Worm (Caenorhabditis elegans) whole organism, L3 larva: ENCODE data around the gene srd-50.

Experiments used
- R02D3.7 ChIP-seq: fragments of 150-350 bp; optimal IDR thresholded peaks from 2 replicates; lab custom pipeline; 2014; ENCODE audit warnings: missing biosample characterization, missing genetic modification characterization
- aly-2 ChIP-seq: fragments of 150-350 bp; optimal IDR thresholded peaks from 2 replicates; lab custom pipeline; 2014; ENCODE audit warnings: missing biosample characterization, missing genetic modification characterization
- ama-1 ChIP-seq: fragments of 150-350 bp; optimal IDR thresholded peaks from 2 replicates; lab custom pipeline; 2018
- ceh-28 ChIP-seq: fragments of 150-350 bp; optimal IDR thresholded peaks from 2 replicates; lab custom pipeline; 2014; ENCODE audit warnings: missing biosample characterization, missing genetic modification reagents, missing genetic modification characterization
- egl-27 ChIP-seq: sonication (generic microtip); optimal IDR thresholded peaks from 4 replicates; lab custom pipeline; 2017; ENCODE audit warnings: missing biosample characterization, missing genetic modification reagents, missing genetic modification characterization
- egl-5 ChIP-seq: fragments of 150-350 bp; optimal IDR thresholded peaks from 2 replicates; lab custom pipeline; 2017; ENCODE audit warnings: missing biosample characterization, missing genetic modification reagents, missing genetic modification characterization, inconsistent platforms
- elt-2 ChIP-seq: sonication (generic microtip); optimal IDR thresholded peaks from 2 replicates; lab custom pipeline; 2016; ENCODE audit warnings: missing genetic modification reagents, mild to moderate bottlenecking, missing genetic modification characterization, missing compliant biosample characterization
- elt-3 ChIP-seq, 3 experiments: fragments of 150-350 bp in 1 of 3; sonication (generic microtip) in 2 of 3; optimal IDR thresholded peaks; 2 replicates in 2 of 3; 4 replicates in 1 of 3; lab custom pipeline; 2014 to 2017; ENCODE audit warnings: missing biosample characterization in 3 of 3, missing genetic modification characterization in 3 of 3
- fkh-10 ChIP-seq: sonication (generic microtip); optimal IDR thresholded peaks from 2 replicates; lab custom pipeline; 2017; ENCODE audit warnings: missing biosample characterization, missing genetic modification reagents, missing genetic modification characterization
- fkh-2 ChIP-seq: fragments of 150-350 bp; optimal IDR thresholded peaks from 2 replicates; lab custom pipeline; 2014; ENCODE audit warnings: missing biosample characterization, missing genetic modification reagents, missing genetic modification characterization
- fos-1 ChIP-seq: fragments of 150-350 bp; optimal IDR thresholded peaks from 2 replicates; lab custom pipeline; 2014; ENCODE audit warnings: missing biosample characterization, missing genetic modification characterization
- hmg-11 ChIP-seq: sonication (generic microtip); optimal IDR thresholded peaks from 2 replicates; lab custom pipeline; 2016; ENCODE audit warnings: missing genetic modification characterization, missing compliant biosample characterization
- lin-39 ChIP-seq: fragments of 150-350 bp; optimal IDR thresholded peaks from 2 replicates; lab custom pipeline; 2018; ENCODE audit warnings: missing biosample characterization, missing genetic modification reagents, missing genetic modification characterization
- mml-1 ChIP-seq: fragments of 150-350 bp; sonication (generic microtip); optimal IDR thresholded peaks from 3 replicates; lab custom pipeline; 2014; ENCODE audit warnings: missing biosample characterization, missing genetic modification characterization
- nfya-1 ChIP-seq: sonication (generic microtip); optimal IDR thresholded peaks from 2 replicates; lab custom pipeline; 2017; ENCODE audit warnings: missing genetic modification characterization, mild to moderate bottlenecking, missing compliant biosample characterization, antibody characterized with exemption, moderate library complexity; ENCODE audit not compliant: insufficient read depth
- nhr-25 ChIP-seq: sonication (generic microtip); optimal IDR thresholded peaks from 2 replicates; lab custom pipeline; 2017; ENCODE audit warnings: missing biosample characterization, missing genetic modification characterization
- nhr-67 ChIP-seq: fragments of 150-350 bp; optimal IDR thresholded peaks from 2 replicates; lab custom pipeline; 2014; ENCODE audit warnings: missing biosample characterization, missing genetic modification characterization
- nhr-76 ChIP-seq: fragments of 150-350 bp; sonication (generic microtip); optimal IDR thresholded peaks from 5 replicates; lab custom pipeline; 2014; ENCODE audit warnings: missing biosample characterization, missing genetic modification characterization
- nhr-77 ChIP-seq: fragments of 150-350 bp; optimal IDR thresholded peaks from 2 replicates; lab custom pipeline; 2014; ENCODE audit warnings: missing biosample characterization, missing genetic modification characterization
- pha-4 ChIP-seq: fragments of 150-350 bp; optimal IDR thresholded peaks from 2 replicates; lab custom pipeline; 2014; ENCODE audit warnings: missing biosample characterization, missing genetic modification reagents, missing genetic modification characterization
- pqm-1 ChIP-seq: fragments of 150-350 bp; optimal IDR thresholded peaks from 2 replicates; lab custom pipeline; 2017; ENCODE audit warnings: missing biosample characterization, missing genetic modification characterization, inconsistent platforms
- sea-2 ChIP-seq: fragments of 150-350 bp; sonication (generic microtip); optimal IDR thresholded peaks from 4 replicates; lab custom pipeline; 2014; ENCODE audit warnings: missing biosample characterization, missing genetic modification reagents, missing genetic modification characterization
- snpc-4 ChIP-seq: fragments of 150-350 bp; optimal IDR thresholded peaks from 2 replicates; lab custom pipeline; 2014; ENCODE audit warnings: missing biosample characterization, missing genetic modification characterization
- unc-39 ChIP-seq: sonication (generic microtip); optimal IDR thresholded peaks from 4 replicates; lab custom pipeline; 2017; ENCODE audit warnings: missing biosample characterization, missing genetic modification characterization
- unc-62 ChIP-seq: fragments of 150-350 bp; sonication (generic microtip); optimal IDR thresholded peaks from 4 replicates; lab custom pipeline; 2014; ENCODE audit warnings: missing biosample characterization, missing genetic modification reagents, missing genetic modification characterization
- zag-1 ChIP-seq: fragments of 150-350 bp; optimal IDR thresholded peaks from 2 replicates; lab custom pipeline; 2014; ENCODE audit warnings: missing biosample characterization, missing genetic modification characterization
- ztf-11 ChIP-seq: fragments of 150-350 bp; optimal IDR thresholded peaks from 2 replicates; lab custom pipeline; 2014; ENCODE audit warnings: missing biosample characterization, missing genetic modification characterization

Gene srd-50

ce11 chrX:13499098-13499497, 17.5 kb upstream of the srd-50 start:
- TF ChIP-seq egl-27 = no peak
- no peak for TF ChIP-seq mml-1
- TF ChIP-seq fkh-10 (GFP tag; lab: Kevin White, UChicago) = peak; percentile 93
- no peak for TF ChIP-seq nhr-77
- TF ChIP-seq elt-2 = no peak
- TF ChIP-seq R02D3.7 (tag; lab: Kevin White, UChicago) = no peak

- no peak for TF ChIP-seq egl-27
- peak; percentile 58 for TF ChIP-seq lin-39
- no peak for TF ChIP-seq nhr-67 (tag; lab: Kevin White, UChicago)
- TF ChIP-seq hmg-11 (tag; lab: Kevin White, UChicago) = peak; percentile 19
- peak; percentile 68 for TF ChIP-seq nfya-1 (tag; lab: Kevin White, UChicago)
Observed at ce11 chrX:13493762-13494161, 12.2 kb upstream of the srd-50 start.

- no peak for TF ChIP-seq fkh-2 (tag; lab: Kevin White, UChicago)
- no peak for TF ChIP-seq fos-1
- TF ChIP-seq unc-62 (GFP tag; lab: Kevin White, UChicago) = no peak
Observed at ce11 chrX:13484813-13485212, 3.2 kb upstream of the srd-50 start, which contains the start of gene srd-51. Gene srd-51, minus strand, starts transcription at chrX:13484913.

- TF ChIP-seq aly-2 (no peak), snpc-4 (tag; lab: Kevin White, UChicago) (no peak), nhr-67 (tag; lab: Kevin White, UChicago) (no peak), nhr-76 (tag; lab: Kevin White, UChicago) (no peak), unc-39 (no peak), pqm-1 (tag; lab: Kevin White, UChicago) (no peak), elt-2 (no peak)
Observed at ce11 chrX:13477356-13477755, 4.2 kb downstream of the srd-50 start, which contains the start of gene efn-3. Gene efn-3, minus strand, starts transcription at chrX:13477456.

DNA sequence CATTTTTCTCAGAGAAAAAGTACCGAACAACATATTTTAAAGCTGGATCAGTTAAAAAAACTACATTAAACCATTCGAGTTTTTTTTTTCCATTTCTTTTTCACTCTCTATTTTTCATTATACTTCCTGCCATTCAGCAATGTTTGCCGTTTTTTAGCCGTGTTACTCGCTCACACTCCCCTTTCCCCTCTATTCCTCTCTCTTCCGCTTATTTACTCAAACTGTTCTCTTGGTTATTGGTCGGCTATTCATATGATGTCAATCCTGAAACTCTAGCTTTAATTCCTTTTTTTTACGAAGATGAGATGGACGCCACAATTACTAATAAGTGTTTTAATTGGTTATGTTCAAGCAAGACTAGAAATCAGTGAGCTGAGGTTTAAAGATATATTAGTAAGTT, 9.7 kb downstream of the srd-50 start, which contains the start of gene tre-4:
tre-4 (plus strand) TSS at position 301 of the 400 bp plus-strand sequence.
- TF ChIP-seq pha-4 (peak; percentile 61), sea-2 (GFP tag; lab: Kevin White, UChicago) (no peak), ceh-28 (tag; lab: Kevin White, UChicago) (no peak)

- no peak for TF ChIP-seq nhr-77
- TF ChIP-seq egl-5 (tag; lab: Kevin White, UChicago) = no peak
- TF ChIP-seq ama-1 (lab: Kevin White, UChicago) = no peak
- no peak for TF ChIP-seq mml-1
- TF ChIP-seq elt-3 (tag; optimal IDR thresholded peaks at IDR 0.05; lab: Kevin White, UChicago) = peak in 1 of 3 experiments; percentile 58
- peak; percentile 25 for TF ChIP-seq elt-2
- no peak for TF ChIP-seq nhr-67 (tag; lab: Kevin White, UChicago)
- no peak for TF ChIP-seq nhr-25 (tag; lab: Kevin White, UChicago)
- TF ChIP-seq lin-39 = no peak
- no peak for TF ChIP-seq zag-1 (tag; lab: Kevin White, UChicago)
- TF ChIP-seq pqm-1 (tag; lab: Kevin White, UChicago) = peak; percentile 4
- TF ChIP-seq ztf-11 (tag; lab: Kevin White, UChicago) = no peak
Observed at ce11 chrX:13469907-13470647, 11.5 kb downstream of the srd-50 start.

DNA sequence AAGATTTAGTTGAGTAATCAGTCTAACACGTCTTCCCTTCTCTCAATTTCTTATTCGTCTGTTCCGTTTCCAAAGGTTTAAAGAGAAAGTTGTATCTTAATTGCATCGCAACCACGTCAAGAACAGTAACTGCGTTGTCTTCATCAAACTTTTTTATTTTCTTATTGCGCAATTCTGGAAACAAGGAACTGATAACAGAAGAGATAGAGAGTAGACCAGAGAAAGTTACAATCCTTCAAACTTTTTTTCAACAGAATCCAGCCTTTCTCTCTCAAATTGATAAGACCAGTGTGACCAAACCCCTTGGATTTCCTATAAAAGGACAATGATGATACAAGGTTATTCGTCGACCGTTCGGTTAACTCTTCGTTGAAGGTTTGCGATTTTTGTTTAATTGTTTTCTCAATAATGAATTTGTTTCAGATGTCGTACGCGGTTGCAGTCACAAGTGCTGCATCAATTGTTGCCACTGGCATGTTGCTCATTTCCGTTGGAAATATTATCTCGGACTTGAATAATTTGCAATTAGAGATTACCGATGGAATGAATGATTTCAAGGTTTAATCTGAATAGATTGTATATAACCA, 12.5 kb downstream of the srd-50 start, which contains the start of gene col-184:
col-184 (plus strand) TSS at position 409 of the 587 bp plus-strand sequence.
- TF ChIP-seq elt-3 (tag; optimal IDR thresholded peaks at IDR 0.05; lab: Kevin White, UChicago) = peak in 1 of 3 experiments; percentile 18
- TF ChIP-seq snpc-4 (tag; lab: Kevin White, UChicago) = no peak
